Worm (Caenorhabditis elegans): Measurements from ENCODE around the gene F45D3.3.

DNA sequence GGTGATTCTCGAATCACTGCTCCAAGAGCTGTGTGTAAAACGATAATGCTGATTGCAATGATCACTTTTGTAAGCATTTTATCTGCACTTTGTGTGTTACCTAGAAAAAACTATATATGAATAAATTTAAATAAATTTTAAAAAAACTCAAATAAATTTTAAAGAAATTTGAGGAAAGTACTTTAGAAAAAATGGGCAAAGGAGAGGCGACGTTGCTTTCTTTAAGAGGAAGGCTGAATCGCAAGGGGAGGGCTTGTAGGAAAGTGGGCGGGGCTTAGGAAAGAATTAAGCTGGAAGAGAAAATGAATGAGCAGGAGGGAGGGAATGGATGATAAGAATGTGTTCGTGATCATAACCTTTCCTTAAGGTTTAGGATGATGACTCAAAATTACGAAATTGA is 17.7 kb upstream of the F45D3.3 start, which contains the start of gene E02A10.4:
- TF ChIP-seq lir-3 (tag; optimal IDR thresholded peaks at IDR 0.05) (no peak), snpc-4 (tag; optimal IDR thresholded peaks at IDR 0.05) (no peak), tra-1 (GFP tag; IDR thresholded peaks at IDR 0.05) (no peak), lim-7 (GFP tag; IDR thresholded peaks at IDR 0.05) (no peak), ceh-32 (tag; optimal IDR thresholded peaks at IDR 0.05; ENCODE audit: poor library complexity) (no peak), unc-62 (GFP tag; optimal IDR thresholded peaks at IDR 0.05 in 1 of 2) (no peak), unc-62 (tag; optimal IDR thresholded peaks at IDR 0.05) (no peak), ceh-28 (tag; optimal IDR thresholded peaks at IDR 0.05) (no peak)

Measured in whole organism, L4 larva.